Worm (Caenorhabditis elegans) whole organism, L4 larva: Measurements from ENCODE around the gene ncx-9.

Source experiments
- F10B5.3 ChIP-seq: sonication (generic microtip); optimal IDR thresholded peaks from 2 replicates; lab custom pipeline; 2016; ENCODE audit warnings: mild to moderate bottlenecking, missing genetic modification characterization, missing compliant biosample characterization
- F49E8.2 ChIP-seq: sonication (generic microtip); optimal IDR thresholded peaks from 2 replicates; lab custom pipeline; 2016; ENCODE audit warnings: missing compliant biosample characterization, mild to moderate bottlenecking, missing genetic modification characterization, borderline replicate concordance
- R02D3.7 ChIP-seq: fragments of 150-350 bp; sonication (generic microtip); optimal IDR thresholded peaks from 3 replicates; lab custom pipeline; 2014; ENCODE audit warnings: missing biosample characterization, missing genetic modification characterization
- Y48G9A.11 ChIP-seq: fragments of 200-800 bp; sonication (Bioruptor generic); IDR thresholded peaks from 2 replicates; pipeline ENCODE4 v1.3.6; 2022; ENCODE audit warnings: missing genetic modification reagents, missing genetic modification characterization, missing compliant biosample characterization
- aha-1 ChIP-seq: fragments of 150-350 bp; peaks from one replicate; lab custom pipeline; 2014; ENCODE audit warnings: missing biosample characterization, missing genetic modification characterization
- arid-1 ChIP-seq: fragments of 200-800 bp; sonication (Bioruptor generic); conservative IDR thresholded peaks from 2 replicates; pipeline ENCODE4 v1.3.6; 2022; ENCODE audit warnings: missing genetic modification reagents, missing genetic modification characterization, missing compliant biosample characterization
- attf-4 ChIP-seq: sonication (generic microtip); optimal IDR thresholded peaks from 3 replicates; lab custom pipeline; 2017; ENCODE audit warnings: missing biosample characterization, missing genetic modification characterization
- ceh-28 ChIP-seq: fragments of 150-350 bp; optimal IDR thresholded peaks from 2 replicates; lab custom pipeline; 2014; ENCODE audit warnings: missing biosample characterization, missing genetic modification reagents, missing genetic modification characterization
- ceh-32 ChIP-seq: sonication (generic microtip); optimal IDR thresholded peaks from 2 replicates; lab custom pipeline; 2016; ENCODE audit warnings: mild to moderate bottlenecking, missing genetic modification characterization, missing compliant biosample characterization; ENCODE audit not compliant: poor library complexity
- cey-2 ChIP-seq: sonication (generic microtip); optimal IDR thresholded peaks from 3 replicates; lab custom pipeline; 2017; ENCODE audit warnings: missing genetic modification characterization, mild to moderate bottlenecking, missing compliant biosample characterization, antibody characterized with exemption, borderline replicate concordance; ENCODE audit not compliant: insufficient read depth
- ctbp-1 ChIP-seq: fragments of 200-800 bp; sonication (Bioruptor generic); IDR thresholded peaks from 2 replicates; pipeline ENCODE4 v1.3.6; 2022; ENCODE audit warnings: missing genetic modification reagents, missing genetic modification characterization, missing compliant biosample characterization
- daf-19 ChIP-seq: fragments of 200-800 bp; sonication (Bioruptor generic); conservative IDR thresholded peaks from 2 replicates; pipeline ENCODE4 v1.3.6; 2022; ENCODE audit warnings: missing genetic modification characterization, missing compliant biosample characterization
- dmd-8 ChIP-seq: fragments of 200-800 bp; sonication (Bioruptor generic); IDR thresholded peaks from 2 replicates; pipeline ENCODE4 v1.3.6; 2022; ENCODE audit warnings: missing genetic modification characterization, missing compliant biosample characterization
- egl-27 ChIP-seq: sonication (generic microtip); optimal IDR thresholded peaks from 3 replicates; lab custom pipeline; 2017; ENCODE audit warnings: missing biosample characterization, missing genetic modification reagents, missing genetic modification characterization
- gei-8 ChIP-seq: fragments of 200-800 bp; sonication (Bioruptor generic); optimal IDR thresholded peaks from 2 replicates; lab custom pipeline; 2018; ENCODE audit warnings: mild to moderate bottlenecking, missing genetic modification characterization, missing compliant biosample characterization
- hlh-30 ChIP-seq: sonication (generic microtip); optimal IDR thresholded peaks from 2 replicates; lab custom pipeline; 2017; ENCODE audit warnings: antibody characterized with exemption, mild to moderate bottlenecking, missing genetic modification characterization, missing compliant biosample characterization; ENCODE audit not compliant: insufficient read depth
- jun-1 ChIP-seq: fragments of 150-350 bp; optimal IDR thresholded peaks from 2 replicates; lab custom pipeline; 2014; ENCODE audit warnings: missing biosample characterization, missing genetic modification reagents, missing genetic modification characterization
- lim-7 ChIP-seq: fragments of 200-800 bp; sonication (Bioruptor generic); IDR thresholded peaks from 2 replicates; pipeline ENCODE4 v1.3.6; 2022; ENCODE audit warnings: missing genetic modification characterization, missing compliant biosample characterization
- lin-13 ChIP-seq: fragments of 150-350 bp; optimal IDR thresholded peaks from 2 replicates; lab custom pipeline; 2014; ENCODE audit warnings: missing biosample characterization, missing genetic modification reagents, missing genetic modification characterization
- lin-29 ChIP-seq: fragments of 200-800 bp; sonication (Bioruptor generic); IDR thresholded peaks from 2 replicates; pipeline ENCODE4 v1.3.6; 2022; ENCODE audit warnings: missing genetic modification reagents, missing genetic modification characterization, missing compliant biosample characterization
- lsy-2 ChIP-seq, 2 experiments: fragments of 150-350 bp in 1 of 2; sonication (generic microtip) in 1 of 2; optimal IDR thresholded peaks; 2 replicates each; lab custom pipeline; 2014 to 2017; ENCODE audit warnings: missing biosample characterization in 2 of 2, missing genetic modification characterization in 2 of 2
- madf-5 ChIP-seq, 2 experiments: fragments of 200-800 bp; sonication (Bioruptor generic); IDR thresholded peaks; 2 replicates each; pipeline ENCODE4 v1.3.6; 2022; ENCODE audit warnings: missing compliant biosample characterization in 2 of 2, missing genetic modification characterization in 2 of 2
- mep-1 ChIP-seq: fragments of 150-350 bp; sonication (generic microtip); optimal IDR thresholded peaks from 3 replicates; lab custom pipeline; 2014; ENCODE audit warnings: missing biosample characterization, missing genetic modification characterization
- mxl-3 ChIP-seq: fragments of 200-800 bp; sonication (Bioruptor generic); optimal IDR thresholded peaks from 2 replicates; lab custom pipeline; 2018; ENCODE audit warnings: mild to moderate bottlenecking, missing genetic modification characterization, missing compliant biosample characterization
- nhr-10 ChIP-seq: fragments of 150-350 bp; optimal IDR thresholded peaks from 2 replicates; lab custom pipeline; 2014; ENCODE audit warnings: missing biosample characterization, missing genetic modification characterization
- nhr-25 ChIP-seq: sonication (generic microtip); optimal IDR thresholded peaks from 2 replicates; lab custom pipeline; 2017; ENCODE audit warnings: missing genetic modification characterization, mild to moderate bottlenecking, missing compliant biosample characterization, antibody characterized with exemption, moderate library complexity, borderline replicate concordance; ENCODE audit not compliant: insufficient read depth
- nhr-28 ChIP-seq: fragments of 150-350 bp; optimal IDR thresholded peaks from 2 replicates; lab custom pipeline; 2014; ENCODE audit warnings: missing biosample characterization, missing genetic modification characterization
- nhr-48 ChIP-seq: sonication (generic microtip); optimal IDR thresholded peaks from 2 replicates; lab custom pipeline; 2016; ENCODE audit warnings: mild to moderate bottlenecking, missing genetic modification characterization, missing compliant biosample characterization
- nhr-76 ChIP-seq: fragments of 150-350 bp; optimal IDR thresholded peaks from 2 replicates; lab custom pipeline; 2014; ENCODE audit warnings: missing biosample characterization, missing genetic modification characterization
- nhr-77 ChIP-seq: fragments of 150-350 bp; optimal IDR thresholded peaks from 2 replicates; lab custom pipeline; 2014; ENCODE audit warnings: missing biosample characterization, missing genetic modification characterization
- saeg-2 ChIP-seq: fragments of 200-800 bp; sonication (Bioruptor generic); IDR thresholded peaks from 2 replicates; pipeline ENCODE4 v1.3.6; 2022; ENCODE audit warnings: missing genetic modification reagents, missing genetic modification characterization, missing compliant biosample characterization
- skn-1 ChIP-seq: fragments of 150-350 bp; optimal IDR thresholded peaks from 2 replicates; lab custom pipeline; 2014; ENCODE audit warnings: missing biosample characterization, missing genetic modification characterization
- snpc-4 ChIP-seq: fragments of 150-350 bp; optimal IDR thresholded peaks from 2 replicates; lab custom pipeline; 2014; ENCODE audit warnings: missing biosample characterization, missing genetic modification characterization
- spr-1 ChIP-seq: sonication (generic microtip); optimal IDR thresholded peaks from 2 replicates; lab custom pipeline; 2016; ENCODE audit warnings: mild to moderate bottlenecking, missing genetic modification characterization, missing compliant biosample characterization
- tra-1 ChIP-seq: fragments of 200-800 bp; sonication (Bioruptor generic); IDR thresholded peaks from 2 replicates; pipeline ENCODE4 v1.3.6; 2022; ENCODE audit warnings: missing genetic modification reagents, missing genetic modification characterization, missing compliant biosample characterization
- unc-130 ChIP-seq: sonication (generic microtip); optimal IDR thresholded peaks from 2 replicates; lab custom pipeline; 2016; ENCODE audit warnings: missing genetic modification reagents, missing genetic modification characterization, missing compliant biosample characterization
- unc-39 ChIP-seq: sonication (generic microtip); optimal IDR thresholded peaks from 2 replicates; lab custom pipeline; 2017; ENCODE audit warnings: missing biosample characterization, missing genetic modification characterization
- vab-7 ChIP-seq: fragments of 200-800 bp; sonication (Bioruptor generic); IDR thresholded peaks from 2 replicates; pipeline ENCODE4 v1.3.6; 2022; ENCODE audit warnings: missing genetic modification reagents, missing genetic modification characterization, missing compliant biosample characterization
- zag-1 ChIP-seq: fragments of 150-350 bp; optimal IDR thresholded peaks from 2 replicates; lab custom pipeline; 2014; ENCODE audit warnings: missing biosample characterization, missing genetic modification characterization
- zip-11 ChIP-seq: fragments of 200-800 bp; sonication (Bioruptor generic); IDR thresholded peaks from 2 replicates; pipeline ENCODE4 v1.3.6; 2022; ENCODE audit warnings: missing genetic modification characterization, missing compliant biosample characterization
- ztf-11 ChIP-seq: fragments of 150-350 bp; optimal IDR thresholded peaks from 2 replicates; lab custom pipeline; 2014; ENCODE audit warnings: missing biosample characterization, missing genetic modification characterization
- ztf-7 ChIP-seq: fragments of 150-350 bp; optimal IDR thresholded peaks from 2 replicates; lab custom pipeline; 2014; ENCODE audit warnings: missing biosample characterization, missing genetic modification characterization

The ncx-9 gene

DNA sequence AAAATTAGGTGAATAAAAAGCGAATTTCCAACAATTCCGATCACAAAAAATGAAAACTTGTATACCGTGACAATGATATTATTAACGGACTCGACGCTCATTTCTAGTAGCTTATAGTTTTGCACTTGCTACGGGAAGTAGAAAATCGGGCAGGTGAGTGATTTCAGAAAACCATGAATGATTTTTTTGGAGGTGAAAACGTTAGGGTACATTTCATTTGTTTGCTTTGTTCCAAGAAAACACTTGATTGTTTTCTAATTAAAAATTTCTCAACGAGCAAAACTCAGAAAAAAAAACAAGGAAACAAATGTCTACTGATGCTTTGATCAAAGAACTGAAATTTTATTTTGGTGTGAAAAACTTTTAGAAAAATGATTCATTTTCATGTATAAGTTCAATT lies 14.2 kb downstream of the ncx-9 start, which contains the start of gene srsx-12:
srsx-12 (minus strand) TSS at position 101 of the 400 bp plus-strand sequence.
- TF ChIP-seq nhr-25 (no peak), lsy-2 (tag; optimal IDR thresholded peaks at IDR 0.05; lab: Kevin White, UChicago) (no peak), nhr-48 (tag; lab: Kevin White, UChicago) (no peak), vab-7 (GFP tag; lab: Robert Waterston, UW) (no peak), attf-4 (tag; lab: Kevin White, UChicago) (no peak), zip-11 (GFP tag; lab: Robert Waterston, UW) (no peak), mep-1 (tag; lab: Kevin White, UChicago) (no peak), gei-8 (GFP tag; lab: Kevin White, UChicago) (no peak), arid-1 (GFP tag; lab: Robert Waterston, UW) (no peak), dmd-8 (no peak), unc-130 (no peak), hlh-30 (tag; lab: Kevin White, UChicago) (no peak), ztf-7 (no peak), jun-1 (tag; lab: Kevin White, UChicago) (no peak), nhr-10 (tag; lab: Kevin White, UChicago) (no peak), ztf-11 (tag; lab: Kevin White, UChicago) (no peak), F49E8.2 (tag; lab: Kevin White, UChicago) (no peak), nhr-28 (tag; lab: Kevin White, UChicago) (no peak)

DNA sequence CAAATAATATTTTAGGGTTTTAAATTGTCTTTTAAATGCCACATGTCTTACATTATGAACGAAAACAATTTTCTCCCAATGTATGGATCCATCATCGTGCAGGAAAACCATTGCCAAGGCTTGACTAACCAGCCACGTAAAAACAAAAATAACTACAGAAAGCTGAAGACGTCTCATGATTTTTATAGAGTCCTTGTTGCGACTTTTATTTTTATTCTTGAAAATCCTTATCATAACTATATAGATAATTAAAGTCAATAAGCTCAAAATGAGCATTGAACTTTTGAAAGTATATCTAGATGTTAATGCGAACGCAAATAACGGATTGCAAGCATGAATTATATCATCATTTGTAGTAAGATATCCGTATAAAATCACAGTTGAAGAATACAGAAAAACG lies 15.0 kb downstream of the ncx-9 start:
- TF ChIP-seq aha-1 (tag; lab: Kevin White, UChicago) (peak; percentile 98), dmd-8 (no peak), unc-39 (no peak)

DNA sequence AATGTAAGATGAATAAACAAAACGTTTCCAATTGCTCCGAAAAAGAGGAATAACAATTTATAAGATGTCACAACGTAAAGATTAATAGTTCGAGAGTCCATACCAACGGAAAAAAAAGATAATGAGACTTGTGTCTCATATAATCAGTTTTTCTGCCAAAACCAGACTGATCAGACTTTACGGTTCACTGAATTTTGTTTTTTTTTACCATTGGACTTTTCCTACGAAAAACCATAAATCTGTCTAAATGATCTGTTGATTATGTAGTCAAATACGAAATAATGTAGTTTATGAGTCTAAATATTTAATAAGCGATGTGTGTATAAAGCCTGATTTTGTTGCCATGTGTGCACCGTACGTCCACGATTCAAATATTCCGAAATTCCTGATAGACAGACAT lies 16.0 kb downstream of the ncx-9 start, which contains the start of gene srsx-11:
srsx-11 (minus strand) TSS at position 101 of the 400 bp plus-strand sequence.
- TF ChIP-seq R02D3.7 (tag; lab: Kevin White, UChicago) (no peak), lin-13 (GFP tag; lab: Kevin White, UChicago) (no peak), mxl-3 (no peak), egl-27 (no peak), spr-1 (no peak), unc-39 (no peak), F49E8.2 (tag; lab: Kevin White, UChicago) (no peak), ceh-32 (no peak)

DNA sequence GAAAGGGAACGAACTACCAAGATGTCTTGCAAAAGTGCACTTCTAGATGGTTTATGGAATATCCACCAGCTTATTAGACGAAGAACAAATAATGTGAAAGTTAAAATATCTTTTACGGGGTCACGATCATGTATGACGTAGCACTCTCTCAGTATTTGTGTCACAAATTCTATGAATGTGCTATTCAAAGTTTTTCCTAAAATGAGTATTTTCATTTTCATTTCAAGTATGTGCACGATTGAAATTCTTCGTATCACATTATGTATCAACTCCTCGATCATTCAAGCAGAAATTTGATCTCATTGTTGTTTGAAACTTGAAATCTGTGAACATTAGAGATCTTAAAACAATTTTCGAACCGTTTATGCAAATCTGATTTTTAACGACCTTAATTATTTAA lies 17.5 kb downstream of the ncx-9 start:
- no peak for TF ChIP-seq nhr-76 (tag; lab: Kevin White, UChicago)
- no peak for TF ChIP-seq tra-1 (GFP tag; lab: Robert Waterston, UW)
- no peak for TF ChIP-seq lin-13 (GFP tag; lab: Kevin White, UChicago)
- TF ChIP-seq lim-7 (GFP tag; lab: Robert Waterston, UW): no peak
- no peak for TF ChIP-seq snpc-4
- TF ChIP-seq attf-4 (tag; lab: Kevin White, UChicago): no peak
- no peak for TF ChIP-seq nhr-77 (tag; lab: Kevin White, UChicago)
- TF ChIP-seq ctbp-1 (GFP tag; lab: Robert Waterston, UW): no peak
- TF ChIP-seq F10B5.3: no peak
- TF ChIP-seq daf-19 (GFP tag; lab: Robert Waterston, UW): no peak
- TF ChIP-seq madf-5 (GFP tag; IDR thresholded peaks at IDR 0.05; lab: Robert Waterston, UW): no peak
- TF ChIP-seq spr-1: no peak
- no peak for TF ChIP-seq ceh-28 (tag; lab: Kevin White, UChicago)
- TF ChIP-seq cey-2 (tag; lab: Kevin White, UChicago): no peak
- no peak for TF ChIP-seq lin-29 (GFP tag; lab: Robert Waterston, UW)
- TF ChIP-seq ceh-32: no peak
- no peak for TF ChIP-seq saeg-2
- TF ChIP-seq Y48G9A.11 (GFP tag; lab: Robert Waterston, UW): no peak
- no peak for TF ChIP-seq skn-1 (tag; lab: Kevin White, UChicago)
- TF ChIP-seq zag-1 (tag; lab: Kevin White, UChicago): no peak
